Worm (Caenorhabditis elegans) whole organism, late embryonic: ENCODE data around the gene T06E6.10.

Experiments used
- ceh-2 ChIP-seq: sonication (generic microtip); optimal IDR thresholded peaks from 2 replicates; lab custom pipeline; 2016; ENCODE audit warnings: missing genotype, missing genetic modification characterization, missing compliant biosample characterization
- eyg-1 ChIP-seq: sonication (generic microtip); optimal IDR thresholded peaks from 2 replicates; lab custom pipeline; 2016; ENCODE audit warnings: missing genotype, missing genetic modification characterization, missing compliant biosample characterization
- hlh-8 ChIP-seq: sonication (generic microtip); optimal IDR thresholded peaks from 2 replicates; lab custom pipeline; 2016; ENCODE audit warnings: missing genotype, missing genetic modification characterization, missing compliant biosample characterization
- nfya-1 ChIP-seq: sonication (generic microtip); optimal IDR thresholded peaks from 2 replicates; lab custom pipeline; 2017; ENCODE audit warnings: missing genetic modification characterization, mild to moderate bottlenecking, missing compliant biosample characterization, antibody characterized with exemption, moderate library complexity
- pax-1 ChIP-seq: fragments of 150-350 bp; optimal IDR thresholded peaks from 2 replicates; lab custom pipeline; 2014; ENCODE audit warnings: missing biosample characterization, missing genetic modification characterization
- rnt-1 ChIP-seq: sonication (generic microtip); optimal IDR thresholded peaks from 2 replicates; lab custom pipeline; 2016; ENCODE audit warnings: missing genetic modification characterization, missing compliant biosample characterization
- sdc-2 ChIP-seq: sonication (generic microtip); optimal IDR thresholded peaks from 2 replicates; lab custom pipeline; 2016; ENCODE audit warnings: missing genotype, missing genetic modification characterization, missing compliant biosample characterization

The T06E6.10 gene

DNA sequence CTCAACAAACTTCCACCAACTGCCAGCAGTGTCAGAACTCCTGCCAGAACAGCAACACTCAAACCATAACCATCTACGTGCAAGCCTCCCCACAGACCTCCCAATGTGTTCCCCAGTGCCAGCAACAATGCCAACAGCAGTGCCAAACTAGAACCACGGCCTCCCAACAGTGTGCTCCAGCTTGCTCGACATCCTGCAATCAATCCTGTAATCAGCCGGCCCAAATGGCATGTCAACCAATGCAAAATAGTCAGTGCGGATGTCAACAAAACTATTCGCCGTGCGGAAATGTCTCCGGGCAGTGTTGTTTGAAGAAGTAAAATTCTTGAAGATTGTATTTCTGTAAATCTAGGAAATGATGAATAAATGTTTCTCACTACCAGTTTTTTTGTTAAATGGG is 48.8 kb downstream of the T06E6.10 start:
- TF ChIP-seq rnt-1 (tag; lab: Kevin White, UChicago) = no peak
- no peak for TF ChIP-seq ceh-2 (tag; lab: Kevin White, UChicago)
- no peak for TF ChIP-seq nfya-1
- TF ChIP-seq eyg-1 = no peak
- TF ChIP-seq pax-1 (tag; lab: Kevin White, UChicago) = no peak
- no peak for TF ChIP-seq sdc-2
- TF ChIP-seq hlh-8 (tag; lab: Kevin White, UChicago) = no peak
